Fruit fly (Drosophila melanogaster) whole organism, embryonic: Measurements from ENCODE around the gene CG13081.

Experiments
- Antp ChIP-seq: fragments of 200-800 bp; sonication (Bioruptor generic); optimal IDR thresholded peaks from 3 replicates; lab custom pipeline; 2016; ENCODE audit warnings: missing biosample characterization, missing genetic modification characterization
- B-H2 ChIP-seq: fragments of 200-800 bp; sonication (Bioruptor generic); optimal IDR thresholded peaks from 2 replicates; lab custom pipeline; 2018; ENCODE audit warnings: missing biosample characterization, mild to moderate bottlenecking, missing genetic modification characterization
- CG10209 ChIP-seq: fragments of 200-800 bp; sonication (Bioruptor generic); optimal IDR thresholded peaks from 3 replicates; lab custom pipeline; 2017; ENCODE audit warnings: missing biosample characterization, mild to moderate bottlenecking, missing genetic modification characterization, missing genetic modification reagents
- CG10565 ChIP-seq: fragments of 200-800 bp; sonication (Bioruptor generic); optimal IDR thresholded peaks from 3 replicates; lab custom pipeline; 2016; ENCODE audit warnings: missing biosample characterization, mild to moderate bottlenecking, missing genetic modification characterization
- CG10979 ChIP-seq: fragments of 200-800 bp; sonication (Bioruptor generic); optimal IDR thresholded peaks from 2 replicates; lab custom pipeline; 2018; ENCODE audit warnings: missing biosample characterization, mild to moderate bottlenecking, missing genetic modification characterization, moderate library complexity
- CG11560 ChIP-seq: fragments of 200-800 bp; sonication (Bioruptor generic); IDR thresholded peaks from 3 replicates; pipeline ENCODE4 v1.3.6; 2022; ENCODE audit warnings: missing biosample characterization, missing genetic modification characterization
- CG14667 ChIP-seq: fragments of 200-800 bp; sonication (Bioruptor generic); IDR thresholded peaks from 2 replicates; pipeline ENCODE4 v1.3.6; 2022; ENCODE audit warnings: missing biosample characterization, missing genetic modification characterization
- CG15601 ChIP-seq: fragments of 200-800 bp; sonication (Bioruptor generic); optimal IDR thresholded peaks from 3 replicates; lab custom pipeline; 2019; ENCODE audit warnings: missing biosample characterization, mild to moderate bottlenecking, missing genetic modification characterization, moderate library complexity
- CG1792 ChIP-seq: fragments of 200-800 bp; sonication (Bioruptor generic); optimal IDR thresholded peaks from 2 replicates; lab custom pipeline; 2016; ENCODE audit warnings: missing biosample characterization, missing genetic modification characterization
- CG18011 ChIP-seq: fragments of 200-800 bp; sonication (Bioruptor generic); optimal IDR thresholded peaks from 2 replicates; lab custom pipeline; 2017; ENCODE audit warnings: missing biosample characterization, missing genetic modification characterization, mild to moderate bottlenecking, moderate library complexity, missing genotype
- CG18599 ChIP-seq: fragments of 200-800 bp; sonication (Bioruptor generic); optimal IDR thresholded peaks from 3 replicates; lab custom pipeline; 2017; ENCODE audit warnings: missing biosample characterization, missing genetic modification characterization, mild to moderate bottlenecking, moderate library complexity, missing genetic modification reagents
- CG2712 ChIP-seq: fragments of 200-800 bp; optimal IDR thresholded peaks from 3 replicates; lab custom pipeline; 2019; ENCODE audit warnings: missing biosample characterization, mild to moderate bottlenecking, missing genetic modification characterization, moderate library complexity
- CG31388 ChIP-seq: fragments of 200-800 bp; sonication (Bioruptor generic); optimal IDR thresholded peaks from 2 replicates; lab custom pipeline; 2016; ENCODE audit warnings: missing biosample characterization, missing genetic modification characterization
- CG32532 ChIP-seq: fragments of 200-800 bp; sonication (Bioruptor generic); IDR thresholded peaks from 2 replicates; pipeline ENCODE4 v1.3.6; 2022; ENCODE audit warnings: missing biosample characterization, missing genetic modification characterization
- CG3995 ChIP-seq: fragments of 200-800 bp; sonication (Bioruptor generic); optimal IDR thresholded peaks from 3 replicates; lab custom pipeline; 2016; ENCODE audit warnings: missing biosample characterization, missing genetic modification characterization
- CG42726 ChIP-seq: fragments of 200-800 bp; sonication (Bioruptor generic); IDR thresholded peaks from 2 replicates; pipeline ENCODE4 v1.3.6; 2022; ENCODE audit warnings: missing biosample characterization, missing genetic modification characterization; ENCODE audit not compliant: partially characterized antibody
- CG4328 ChIP-seq: fragments of 200-800 bp; sonication (Bioruptor generic); optimal IDR thresholded peaks from 3 replicates; lab custom pipeline; 2017; ENCODE audit warnings: missing biosample characterization, missing genetic modification reagents, missing genetic modification characterization
- CG4404 ChIP-seq: fragments of 200-800 bp; sonication (Bioruptor generic); IDR thresholded peaks from 2 replicates; pipeline ENCODE4 v1.3.6; 2022; ENCODE audit warnings: missing biosample characterization, missing genetic modification characterization
- CG4854 ChIP-seq: fragments of 200-800 bp; sonication (Bioruptor generic); optimal IDR thresholded peaks from 2 replicates; lab custom pipeline; 2016; ENCODE audit warnings: missing biosample characterization, missing genetic modification characterization, inconsistent platforms
- CG5953 ChIP-seq: fragments of 200-800 bp; sonication (Bioruptor generic); IDR thresholded peaks from 2 replicates; pipeline ENCODE4 v1.3.6; 2022; ENCODE audit warnings: missing biosample characterization, missing genetic modification characterization
- CG6175 ChIP-seq: fragments of 200-800 bp; sonication (Bioruptor generic); IDR thresholded peaks from 3 replicates; pipeline ENCODE4 v1.3.6; 2022; ENCODE audit warnings: missing biosample characterization, missing genetic modification characterization
- CG7963 ChIP-seq: fragments of 200-800 bp; sonication (Bioruptor generic); IDR thresholded peaks from 3 replicates; pipeline ENCODE4 v1.3.6; 2022; ENCODE audit warnings: missing biosample characterization, missing genetic modification characterization; ENCODE audit not compliant: partially characterized antibody
- CG7987 ChIP-seq: fragments of 200-800 bp; sonication (Bioruptor generic); optimal IDR thresholded peaks from 2 replicates; lab custom pipeline; 2018; ENCODE audit warnings: missing biosample characterization, mild to moderate bottlenecking, missing genetic modification characterization, moderate library complexity
- Dref ChIP-seq: fragments of 200-800 bp; sonication (Bioruptor generic); IDR thresholded peaks from 2 replicates; pipeline ENCODE4 v1.3.6; 2022; ENCODE audit warnings: missing biosample characterization, missing genetic modification characterization
- E2f1 ChIP-seq: fragments of 200-800 bp; sonication (Bioruptor generic); IDR thresholded peaks from 2 replicates; pipeline ENCODE4 v1.3.6; 2022; ENCODE audit warnings: missing biosample characterization, missing genetic modification characterization
- ERR ChIP-seq: fragments of 200-800 bp; sonication (Bioruptor generic); optimal IDR thresholded peaks from 2 replicates; lab custom pipeline; 2016; ENCODE audit warnings: missing biosample characterization, missing genetic modification characterization
- Hmx ChIP-seq: fragments of 200-800 bp; sonication (Bioruptor generic); optimal IDR thresholded peaks from 2 replicates; lab custom pipeline; 2016; ENCODE audit warnings: missing biosample characterization, missing genetic modification characterization
- NFAT ChIP-seq: fragments of 200-800 bp; sonication (Bioruptor generic); IDR thresholded peaks from 2 replicates; pipeline ENCODE4 v1.3.6; 2022; ENCODE audit warnings: missing biosample characterization, missing genetic modification characterization
- amos ChIP-seq: fragments of 200-800 bp; sonication (Bioruptor generic); IDR thresholded peaks from 2 replicates; pipeline ENCODE4 v1.3.6; 2022; ENCODE audit warnings: missing biosample characterization, missing genetic modification characterization; ENCODE audit not compliant: partially characterized antibody
- btn ChIP-seq: fragments of 200-800 bp; sonication (Bioruptor generic); optimal IDR thresholded peaks from 2 replicates; lab custom pipeline; 2016; ENCODE audit warnings: missing biosample characterization, missing genetic modification characterization
- danr ChIP-seq: fragments of 200-800 bp; sonication (Bioruptor generic); IDR thresholded peaks from 2 replicates; pipeline ENCODE4 v1.3.6; 2022; ENCODE audit warnings: missing biosample characterization, missing genetic modification characterization
- dati ChIP-seq: fragments of 200-800 bp; sonication (Bioruptor generic); IDR thresholded peaks from 2 replicates; pipeline ENCODE4 v1.3.6; 2022; ENCODE audit warnings: missing biosample characterization, missing genetic modification characterization
- dimm ChIP-seq: fragments of 200-800 bp; sonication (Bioruptor generic); IDR thresholded peaks from 2 replicates; pipeline ENCODE4 v1.3.6; 2022; ENCODE audit warnings: missing biosample characterization, missing genetic modification characterization
- dm ChIP-seq: fragments of 200-800 bp; sonication (Bioruptor generic); optimal IDR thresholded peaks from 3 replicates; lab custom pipeline; 2016; ENCODE audit warnings: missing biosample characterization, missing genetic modification characterization
- esg ChIP-seq: fragments of 200-800 bp; sonication (Bioruptor generic); conservative IDR thresholded peaks from 2 replicates; pipeline ENCODE4 v1.3.6; 2022; ENCODE audit warnings: missing biosample characterization, missing genetic modification characterization
- fd102C ChIP-seq: fragments of 200-800 bp; sonication (Bioruptor generic); optimal IDR thresholded peaks from 2 replicates; lab custom pipeline; 2018; ENCODE audit warnings: missing biosample characterization, mild to moderate bottlenecking, missing genetic modification characterization, moderate library complexity
- gce ChIP-seq: fragments of 200-800 bp; sonication (Bioruptor generic); IDR thresholded peaks from 3 replicates; pipeline ENCODE4 v1.3.6; 2022; ENCODE audit warnings: missing biosample characterization, missing genetic modification characterization
- gt ChIP-seq: fragments of 200-800 bp; sonication (Bioruptor generic); IDR thresholded peaks from 2 replicates; pipeline ENCODE4 v1.3.6; 2022; ENCODE audit warnings: missing biosample characterization, missing genetic modification characterization
- h ChIP-seq: fragments of >200 bp; optimal IDR thresholded peaks from 2 replicates; lab custom pipeline; 2017
- inv ChIP-seq: fragments of 200-800 bp; sonication (Bioruptor generic); IDR thresholded peaks from 2 replicates; pipeline ENCODE4 v1.3.6; 2022; ENCODE audit warnings: missing biosample characterization, missing genetic modification characterization; ENCODE audit not compliant: partially characterized antibody
- odd ChIP-seq: fragments of 200-800 bp; sonication (Bioruptor generic); optimal IDR thresholded peaks from 2 replicates; lab custom pipeline; 2017; ENCODE audit warnings: missing biosample characterization, mild to moderate bottlenecking, missing genetic modification characterization
- pho ChIP-seq: fragments of 200-800 bp; sonication (Bioruptor generic); optimal IDR thresholded peaks from 2 replicates; lab custom pipeline; 2016; ENCODE audit warnings: missing biosample characterization, missing genetic modification characterization
- run ChIP-seq: fragments of 200-800 bp; sonication (Bioruptor generic); optimal IDR thresholded peaks from 3 replicates; lab custom pipeline; 2018; ENCODE audit warnings: missing biosample characterization, mild to moderate bottlenecking, missing genetic modification characterization
- sens-2 ChIP-seq: fragments of 200-800 bp; sonication (Bioruptor generic); IDR thresholded peaks from 2 replicates; pipeline ENCODE4 v1.3.6; 2022; ENCODE audit warnings: missing biosample characterization, missing genetic modification characterization
- sim ChIP-seq: fragments of 200-800 bp; sonication (Bioruptor generic); IDR thresholded peaks from 2 replicates; pipeline ENCODE4 v1.3.6; 2022; ENCODE audit warnings: missing biosample characterization, missing genetic modification characterization
- sisA ChIP-seq: fragments of 200-800 bp; sonication (Bioruptor generic); IDR thresholded peaks from 2 replicates; pipeline ENCODE4 v1.3.6; 2022; ENCODE audit warnings: missing biosample characterization, missing genetic modification characterization
- toy ChIP-seq: fragments of 200-800 bp; sonication (Bioruptor generic); IDR thresholded peaks from 2 replicates; pipeline ENCODE4 v1.3.6; 2022; ENCODE audit warnings: missing biosample characterization, missing genetic modification characterization
- tx ChIP-seq: fragments of 200-800 bp; sonication (Bioruptor generic); optimal IDR thresholded peaks from 2 replicates; lab custom pipeline; 2016; ENCODE audit warnings: missing biosample characterization, missing genetic modification characterization
- yki ChIP-seq: fragments of >200 bp; optimal IDR thresholded peaks from 3 replicates; lab custom pipeline; 2018

The CG13081 gene

dm6 chr2L:19586436-19587333 is 46.3 kb downstream of the CG13081 start, which contains the start of gene Lar (continued):
- peak; percentile 39 for TF ChIP-seq CG7987 (GFP tag; lab: Kevin White, UChicago)
- TF ChIP-seq NFAT (GFP tag; lab: Robert Waterston, UW), result peak; percentile 78
- TF ChIP-seq CG10209 (GFP tag; lab: Kevin White, UChicago), result peak; percentile 47
- TF ChIP-seq sim, result peak; percentile 54; the same call in 1 of the 2 replicates
- peak; percentile 40 for TF ChIP-seq tx
- no peak for TF ChIP-seq toy (GFP tag; lab: Robert Waterston, UW)
- 0 out of 2 replicates have a peak, but pooled peaks have one; percentile 39 for TF ChIP-seq Dref (GFP tag; lab: Robert Waterston, UW)
- TF ChIP-seq sens-2 (GFP tag; lab: Robert Waterston, UW), result no peak
- peak; percentile 67 for TF ChIP-seq CG2712 (tag; lab: Kevin White, UChicago)
- TF ChIP-seq btn, result peak; percentile 9
- TF ChIP-seq CG6175 (GFP tag; lab: Robert Waterston, UW), result no peak
- no peak for TF ChIP-seq dati (GFP tag; lab: Robert Waterston, UW)
- TF ChIP-seq CG4328 (GFP tag; lab: Kevin White, UChicago), result peak; percentile 26
- TF ChIP-seq B-H2 (GFP tag; lab: Kevin White, UChicago), result peak; percentile 73
- TF ChIP-seq CG11560, result 0 out of 3 replicates have a peak, but pooled peaks have one; percentile 18
- TF ChIP-seq ERR (GFP tag; lab: Kevin White, UChicago), result peak; percentile 32
- peak; percentile 74 for TF ChIP-seq Antp (GFP tag; lab: Kevin White, UChicago)
- TF ChIP-seq dimm (GFP tag; lab: Robert Waterston, UW), result no peak
- peak; percentile 8 for TF ChIP-seq odd (GFP tag; lab: Kevin White, UChicago)
- no peak for TF ChIP-seq inv
- TF ChIP-seq CG18011 (GFP tag; lab: Kevin White, UChicago), result peak; percentile 61
- peak; percentile 62; the same call in 1 of the 2 replicates for TF ChIP-seq amos (GFP tag; lab: Robert Waterston, UW)
- no peak for TF ChIP-seq gce
- TF ChIP-seq Hmx (GFP tag; lab: Kevin White, UChicago), result peak; percentile 42
- TF ChIP-seq h (lab: Kevin White, UChicago), result no peak
- peak; percentile 57 for TF ChIP-seq sisA (GFP tag; lab: Robert Waterston, UW)
- 0 out of 2 replicates have a peak, but pooled peaks have one; percentile 9 for TF ChIP-seq esg
- no peak for TF ChIP-seq CG31388 (GFP tag; lab: Kevin White, UChicago)
- TF ChIP-seq gt, result no peak
- TF ChIP-seq CG10979 (tag; lab: Kevin White, UChicago), result peak; percentile 45
- peak; percentile 39 for TF ChIP-seq CG4854 (GFP tag; lab: Kevin White, UChicago)
- peak; percentile 42 for TF ChIP-seq dm (GFP tag; lab: Kevin White, UChicago)
- no peak for TF ChIP-seq CG14667 (GFP tag; lab: Robert Waterston, UW)
- peak; percentile 70 for TF ChIP-seq pho
- 0 out of 2 replicates have a peak, but pooled peaks have one; percentile 3 for TF ChIP-seq CG5953 (GFP tag; lab: Robert Waterston, UW)
- TF ChIP-seq CG4404 (GFP tag; lab: Robert Waterston, UW), result 0 out of 2 replicates have a peak, but pooled peaks have one; percentile 20
- TF ChIP-seq CG15601, result peak; percentile 42
- TF ChIP-seq yki, result no peak
- no peak for TF ChIP-seq run (tag; lab: Kevin White, UChicago)
- peak; percentile 78 for TF ChIP-seq CG32532 (GFP tag; lab: Robert Waterston, UW)
- peak; percentile 62 for TF ChIP-seq CG18599
- TF ChIP-seq danr (GFP tag; lab: Robert Waterston, UW), result no peak
- TF ChIP-seq CG1792 (GFP tag; lab: Kevin White, UChicago), result peak; percentile 35
- TF ChIP-seq CG10565 (GFP tag; lab: Kevin White, UChicago), result no peak
- no peak for TF ChIP-seq CG42726
- TF ChIP-seq fd102C, result no peak
- TF ChIP-seq CG3995 (GFP tag; lab: Kevin White, UChicago), result peak; percentile 96
- TF ChIP-seq CG7963, result no peak
- TF ChIP-seq E2f1 (GFP tag; lab: Robert Waterston, UW), result peak; percentile 47; the same call in 1 of the 2 replicates
